Fruit fly (Drosophila melanogaster) whole organism, wandering third instar larva: ENCODE data around the gene Sec5.

Experiments used
- Abd-B ChIP-seq: fragments of >200 bp; optimal IDR thresholded peaks from 2 replicates; lab custom pipeline; 2017; ENCODE audit warnings: missing biosample characterization, missing genetic modification characterization
- CrebA ChIP-seq: fragments of 200-800 bp; sonication (Bioruptor generic); optimal IDR thresholded peaks from 2 replicates; lab custom pipeline; 2016; ENCODE audit warnings: missing biosample characterization, mild to moderate bottlenecking, missing genetic modification characterization, borderline replicate concordance
- GATAd ChIP-seq: sonication (Bioruptor generic); optimal IDR thresholded peaks from 2 replicates; lab custom pipeline; 2016; ENCODE audit warnings: missing biosample characterization, missing genetic modification characterization
- dl ChIP-seq, 2 experiments: fragments of 175-275, 200-275 bp in 1 of 2; fragments of 200-275 bp in 1 of 2; sonication (Bioruptor generic); optimal IDR thresholded peaks; lab custom pipeline; 2018; ENCODE audit warnings: mild to moderate bottlenecking in 2 of 2, missing biosample characterization in 2 of 2, missing genetic modification characterization in 2 of 2, moderate library complexity in 2 of 2; ENCODE audit not compliant: partially characterized antibody in 2 of 2, insufficient read depth in 1 of 2
- h ChIP-seq: fragments of 200-800 bp; sonication (Bioruptor generic); optimal IDR thresholded peaks from 3 replicates; lab custom pipeline; 2016; ENCODE audit warnings: missing biosample characterization, mild to moderate bottlenecking, missing genetic modification characterization

- TF ChIP-seq h (no peak), CrebA (GFP tag; lab: Kevin White, UChicago) (no peak), GATAd (GFP tag; lab: Kevin White, UChicago) (no peak), dl (GFP tag; optimal IDR thresholded peaks at IDR 0.05; lab: Kevin White, UChicago; ENCODE audit: insufficient read depth in 1 of 2, partially characterized antibody in 2 of 2) (no peak), Abd-B (no peak)
These were observed 49.7 kb downstream of the Sec5 start for dm6 chr2L:3506806-3507205.
